Fruit fly (Drosophila melanogaster) whole organism, pupa: ENCODE measurements around the gene tara.

ENCODE experiments used
- CG10348 ChIP-seq: fragments of 200-800 bp; sonication (Bioruptor generic); IDR thresholded peaks from 2 replicates; pipeline ENCODE4 v1.3.6; 2022; ENCODE audit warnings: missing biosample characterization, missing genetic modification characterization
- CG12605 ChIP-seq: fragments of 200-800 bp; sonication (Bioruptor generic); IDR thresholded peaks from 2 replicates; pipeline ENCODE4 v1.3.6; 2022; ENCODE audit warnings: missing biosample characterization, missing genetic modification characterization
- CG13204 ChIP-seq: fragments of 200-800 bp; sonication (Bioruptor generic); optimal IDR thresholded peaks from 2 replicates; lab custom pipeline; 2018; ENCODE audit warnings: missing biosample characterization, mild to moderate bottlenecking, missing genetic modification characterization, moderate library complexity
- CG14655 ChIP-seq: fragments of 200-800 bp; sonication (Bioruptor generic); optimal IDR thresholded peaks from 3 replicates; lab custom pipeline; 2017; ENCODE audit warnings: mild to moderate bottlenecking, missing biosample characterization, missing genetic modification reagents, missing genetic modification characterization
- CG15710 ChIP-seq: fragments of 200-800 bp; sonication (Bioruptor generic); optimal IDR thresholded peaks from 2 replicates; lab custom pipeline; 2018; ENCODE audit warnings: missing biosample characterization, mild to moderate bottlenecking, missing genetic modification characterization, moderate library complexity
- CG17806 ChIP-seq: fragments of 200-800 bp; sonication (Bioruptor generic); optimal IDR thresholded peaks from 2 replicates; lab custom pipeline; 2018; ENCODE audit warnings: missing biosample characterization, mild to moderate bottlenecking, missing genetic modification characterization, moderate library complexity
- CG32121 ChIP-seq: fragments of 200-800 bp; sonication (Bioruptor generic); IDR thresholded peaks from 2 replicates; pipeline ENCODE4 v1.3.6; 2022; ENCODE audit warnings: missing biosample characterization, missing genetic modification characterization
- CG34367 ChIP-seq: fragments of 200-800 bp; sonication (Bioruptor generic); optimal IDR thresholded peaks from 2 replicates; lab custom pipeline; 2018; ENCODE audit warnings: missing biosample characterization, mild to moderate bottlenecking, missing genetic modification characterization
- CG4496 ChIP-seq: fragments of 200-800 bp; sonication (Bioruptor generic); IDR thresholded peaks from 3 replicates; pipeline ENCODE4 v1.3.6; 2022; ENCODE audit warnings: missing biosample characterization, missing genetic modification characterization
- CG8159 ChIP-seq: fragments of 200-800 bp; sonication (Bioruptor generic); optimal IDR thresholded peaks from 3 replicates; lab custom pipeline; 2018; ENCODE audit warnings: missing biosample characterization, mild to moderate bottlenecking, missing genetic modification characterization, moderate library complexity
- CG8301 ChIP-seq: fragments of 200-800 bp; sonication (Bioruptor generic); optimal IDR thresholded peaks from 2 replicates; lab custom pipeline; 2018; ENCODE audit warnings: missing biosample characterization, mild to moderate bottlenecking, missing genetic modification characterization
- CG9948 ChIP-seq: fragments of 200-800 bp; sonication (Bioruptor generic); optimal IDR thresholded peaks from 2 replicates; lab custom pipeline; 2018; ENCODE audit warnings: missing biosample characterization, mild to moderate bottlenecking, missing genetic modification characterization, moderate library complexity
- D1 ChIP-seq: fragments of 200-800 bp; sonication (Bioruptor generic); optimal IDR thresholded peaks from 2 replicates; lab custom pipeline; 2018; ENCODE audit warnings: missing biosample characterization, mild to moderate bottlenecking, missing genetic modification characterization, moderate library complexity
- EcR ChIP-seq: fragments of 200-800 bp; sonication (Bioruptor generic); optimal IDR thresholded peaks from 3 replicates; lab custom pipeline; 2019; ENCODE audit warnings: missing biosample characterization, missing genetic modification characterization, mild to moderate bottlenecking, moderate library complexity, missing genetic modification reagents
- Ets98B ChIP-seq: fragments of 200-800 bp; sonication (Bioruptor generic); IDR thresholded peaks from 2 replicates; pipeline ENCODE4 v1.3.6; 2022; ENCODE audit warnings: missing biosample characterization, missing genetic modification characterization
- Pif1A ChIP-seq: fragments of 200-800 bp; sonication (Bioruptor generic); optimal IDR thresholded peaks from 3 replicates; lab custom pipeline; 2016; ENCODE audit warnings: missing biosample characterization, missing genetic modification characterization
- Pif1B ChIP-seq: fragments of 200-800 bp; sonication (Bioruptor generic); optimal IDR thresholded peaks from 3 replicates; lab custom pipeline; 2016; ENCODE audit warnings: missing biosample characterization, missing genetic modification characterization
- Snoo ChIP-seq: fragments of 200-800 bp; sonication (Bioruptor generic); optimal IDR thresholded peaks from 3 replicates; lab custom pipeline; 2017; ENCODE audit warnings: missing biosample characterization, mild to moderate bottlenecking, missing genetic modification characterization, inconsistent platforms
- fd96Ca ChIP-seq: fragments of 200-800 bp; sonication (Bioruptor generic); IDR thresholded peaks from 3 replicates; pipeline ENCODE4 v1.3.6; 2022; ENCODE audit warnings: missing biosample characterization, missing genetic modification characterization
- gl ChIP-seq: fragments of 200-800 bp; sonication (Bioruptor generic); optimal IDR thresholded peaks from 2 replicates; lab custom pipeline; 2018; ENCODE audit warnings: missing biosample characterization, mild to moderate bottlenecking, missing genetic modification characterization
- rn ChIP-seq: fragments of 200-800 bp; sonication (Bioruptor generic); IDR thresholded peaks from 2 replicates; pipeline ENCODE4 v1.3.6; 2022; ENCODE audit warnings: missing biosample characterization, missing genetic modification characterization

The tara gene

DNA sequence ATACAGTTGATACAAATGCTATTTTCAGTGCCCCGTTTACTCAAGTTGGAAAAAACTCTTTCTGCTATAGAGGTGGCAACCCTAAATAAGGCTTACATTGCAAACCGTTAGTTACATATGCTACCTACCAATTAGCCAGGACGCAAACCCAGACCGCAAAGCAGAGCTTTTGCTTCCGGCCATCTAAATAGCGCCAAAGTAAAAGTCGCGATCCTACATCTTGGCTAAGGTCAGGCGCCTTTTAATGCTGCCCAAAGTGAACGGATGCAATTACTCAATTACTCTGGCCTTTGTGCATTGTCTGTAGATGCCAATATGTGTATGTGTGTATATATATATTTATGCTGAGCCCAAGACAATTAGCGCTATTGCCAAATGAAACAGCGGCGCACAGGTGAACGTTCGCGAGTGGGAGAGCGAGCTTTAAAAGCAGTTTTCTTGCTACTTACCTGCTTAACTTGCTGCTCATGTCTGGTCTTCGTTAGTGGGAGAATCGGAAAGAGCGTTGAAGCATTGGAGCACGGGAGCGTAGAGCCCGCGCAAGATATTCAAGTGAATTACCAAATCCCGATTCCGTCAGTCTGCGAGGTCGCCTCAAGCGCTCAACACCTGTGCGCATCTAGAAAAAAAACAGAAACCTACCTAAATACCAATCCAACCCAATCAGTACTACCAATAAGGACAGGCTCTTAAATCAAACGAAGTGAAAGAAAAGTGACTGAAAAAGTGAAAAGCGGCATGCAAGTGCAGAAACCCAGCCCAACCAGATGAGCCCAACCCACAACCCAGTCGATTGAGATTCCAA, 79.9 kb downstream of the tara start, which contains the start of gene Zip89B:
TSS of gene Zip89B (plus strand) at position 574 of the 805 bp plus-strand sequence.
- no peak for TF ChIP-seq Ets98B (GFP tag; lab: Robert Waterston, UW)
- TF ChIP-seq EcR (GFP tag; lab: Kevin White, UChicago): peak; percentile 93
- peak; percentile 23 for TF ChIP-seq Pif1B (GFP tag; lab: Kevin White, UChicago)

DNA sequence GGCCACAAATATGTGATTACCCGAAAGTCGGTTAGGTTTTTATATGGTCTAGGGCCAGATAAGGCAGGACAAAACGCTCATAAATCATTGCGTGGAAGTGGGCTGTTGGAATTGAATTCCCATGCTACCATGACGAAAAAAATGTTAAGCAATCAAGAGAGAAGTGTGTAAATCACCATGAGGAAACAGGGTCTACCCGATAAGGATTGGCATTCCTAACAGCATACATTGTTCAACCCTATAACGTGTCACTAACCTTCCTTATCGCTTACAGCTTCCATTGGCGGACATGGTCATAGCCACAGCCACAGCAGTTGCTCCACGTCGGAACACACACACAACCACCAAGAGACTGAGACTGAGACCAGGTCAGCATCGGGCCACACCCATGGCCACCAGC, 82.6 kb downstream of the tara start:
- TF ChIP-seq CG12605 (GFP tag; lab: Robert Waterston, UW): no peak
- TF ChIP-seq EcR (GFP tag; lab: Kevin White, UChicago): peak; percentile 69
- TF ChIP-seq, all 21 proteins: peak for 1

DNA sequence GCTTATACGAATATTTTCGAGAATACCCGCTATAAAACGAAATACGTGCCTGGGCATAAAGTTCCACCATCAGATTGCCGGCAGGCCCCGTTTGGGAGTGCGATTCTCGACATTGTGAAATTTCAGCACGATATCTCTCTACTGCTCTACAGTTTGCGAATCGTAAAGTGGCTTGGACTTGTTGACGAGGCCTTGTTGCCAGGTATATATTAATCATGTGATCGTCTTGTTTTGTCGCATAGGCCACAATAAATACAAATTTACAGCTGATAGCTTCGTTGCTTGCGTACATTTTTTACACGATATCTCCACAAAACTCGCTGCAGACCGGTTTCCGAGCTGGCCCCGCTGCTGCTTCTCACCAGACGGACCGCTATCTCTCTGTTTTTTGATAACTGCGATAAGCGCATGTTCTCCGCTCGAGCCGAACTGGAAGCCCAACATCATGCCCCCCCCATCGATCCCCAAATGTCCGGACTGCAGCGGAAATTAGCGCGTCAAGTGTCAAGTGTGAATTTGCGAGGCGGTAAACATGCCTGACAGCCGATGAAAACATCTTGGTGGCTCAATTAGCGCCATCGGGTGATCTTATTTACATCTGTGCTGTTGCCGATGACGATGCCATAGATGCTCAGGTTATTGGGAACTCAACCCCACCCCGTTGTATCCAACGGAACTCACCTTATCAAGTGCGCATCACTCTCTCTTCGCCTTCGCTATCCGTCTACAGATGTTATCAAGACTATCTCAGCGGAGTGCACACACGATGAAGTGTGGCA, 84.0 kb downstream of the tara start:
- TF ChIP-seq CG12605 (GFP tag; lab: Robert Waterston, UW): 0 out of 2 replicates have a peak, but pooled peaks have one; percentile 17
- no peak for TF ChIP-seq D1 (tag; lab: Kevin White, UChicago)
- no peak for TF ChIP-seq Pif1B (GFP tag; lab: Kevin White, UChicago)
- 0 out of 3 replicates have a peak, but pooled peaks have one; percentile 42 for TF ChIP-seq CG4496 (GFP tag; lab: Robert Waterston, UW)
- no peak for TF ChIP-seq CG8301 (tag; lab: Kevin White, UChicago)
- no peak for TF ChIP-seq rn
- peak; percentile 19 for TF ChIP-seq CG8159 (tag; lab: Kevin White, UChicago)
- no peak for TF ChIP-seq CG10348 (GFP tag; lab: Robert Waterston, UW)
- TF ChIP-seq gl: no peak
- TF ChIP-seq CG15710 (tag; lab: Kevin White, UChicago): peak; percentile 10
- no peak for TF ChIP-seq fd96Ca (GFP tag; lab: Robert Waterston, UW)
- no peak for TF ChIP-seq CG34367 (tag; lab: Kevin White, UChicago)
- no peak for TF ChIP-seq EcR (GFP tag; lab: Kevin White, UChicago)
- TF ChIP-seq CG17806 (tag; lab: Kevin White, UChicago): no peak
- TF ChIP-seq CG9948: no peak
- TF ChIP-seq Ets98B (GFP tag; lab: Robert Waterston, UW): no peak
- peak; percentile 67 for TF ChIP-seq CG13204
- TF ChIP-seq CG32121 (GFP tag; lab: Robert Waterston, UW): peak; percentile 30; the same call in 1 of the 2 replicates
- TF ChIP-seq Pif1A (GFP tag; lab: Kevin White, UChicago): peak; percentile 10
- no peak for TF ChIP-seq Snoo (tag; lab: Kevin White, UChicago)
- no peak for TF ChIP-seq CG14655 (GFP tag; lab: Kevin White, UChicago)
- TF ChIP-seq, all 21 proteins: peak for 7
